Fruit fly (Drosophila melanogaster) Kc167 (cell line): ENCODE data around the gene Hus1-like.

Source experiments
- Sin3A ChIP-seq: fragments of >200 bp; optimal IDR thresholded peaks from 2 replicates; lab custom pipeline; 2018; ENCODE audit warnings: missing external identifiers
- h ChIP-seq: fragments of >200 bp; optimal IDR thresholded peaks from 3 replicates; lab custom pipeline; 2018; ENCODE audit warnings: missing external identifiers
- insv ChIP-seq: fragments of >200 bp; optimal IDR thresholded peaks from 3 replicates; lab custom pipeline; 2018; ENCODE audit warnings: missing external identifiers
- psq ChIP-seq: fragments of >200 bp; optimal IDR thresholded peaks from 2 replicates; lab custom pipeline; 2017; ENCODE audit warnings: missing external identifiers
- ttk ChIP-seq: sonication (Bioruptor generic); optimal IDR thresholded peaks from 2 replicates; lab custom pipeline; 2017; ENCODE audit warnings: missing external identifiers

- TF ChIP-seq psq (lab: Kevin White, UChicago) = no peak
- TF ChIP-seq Sin3A (lab: Kevin White, UChicago) = no peak
- TF ChIP-seq insv (lab: Kevin White, UChicago) = no peak
- TF ChIP-seq h (lab: Kevin White, UChicago) = no peak
- no peak for TF ChIP-seq ttk (lab: Kevin White, UChicago)
Observed at dm6 chr3R:4813172-4813716, 1.3 kb upstream of the Hus1-like start.
